Fruit fly (Drosophila melanogaster) whole organism, pupa: ENCODE results near the gene CG42272.

Experiments
- CG10348 ChIP-seq: fragments of 200-800 bp; sonication (Bioruptor generic); IDR thresholded peaks from 2 replicates; pipeline ENCODE4 v1.3.6; 2022; ENCODE audit warnings: missing biosample characterization, missing genetic modification characterization
- CG12605 ChIP-seq: fragments of 200-800 bp; sonication (Bioruptor generic); IDR thresholded peaks from 2 replicates; pipeline ENCODE4 v1.3.6; 2022; ENCODE audit warnings: missing biosample characterization, missing genetic modification characterization
- CG13204 ChIP-seq: fragments of 200-800 bp; sonication (Bioruptor generic); optimal IDR thresholded peaks from 2 replicates; lab custom pipeline; 2018; ENCODE audit warnings: missing biosample characterization, mild to moderate bottlenecking, missing genetic modification characterization, moderate library complexity
- CG15710 ChIP-seq: fragments of 200-800 bp; sonication (Bioruptor generic); optimal IDR thresholded peaks from 2 replicates; lab custom pipeline; 2018; ENCODE audit warnings: missing biosample characterization, mild to moderate bottlenecking, missing genetic modification characterization, moderate library complexity
- CG17806 ChIP-seq: fragments of 200-800 bp; sonication (Bioruptor generic); optimal IDR thresholded peaks from 2 replicates; lab custom pipeline; 2018; ENCODE audit warnings: missing biosample characterization, mild to moderate bottlenecking, missing genetic modification characterization, moderate library complexity
- CG32121 ChIP-seq: fragments of 200-800 bp; sonication (Bioruptor generic); IDR thresholded peaks from 2 replicates; pipeline ENCODE4 v1.3.6; 2022; ENCODE audit warnings: missing biosample characterization, missing genetic modification characterization
- CG34367 ChIP-seq: fragments of 200-800 bp; sonication (Bioruptor generic); optimal IDR thresholded peaks from 2 replicates; lab custom pipeline; 2018; ENCODE audit warnings: missing biosample characterization, mild to moderate bottlenecking, missing genetic modification characterization
- CG4496 ChIP-seq: fragments of 200-800 bp; sonication (Bioruptor generic); IDR thresholded peaks from 3 replicates; pipeline ENCODE4 v1.3.6; 2022; ENCODE audit warnings: missing biosample characterization, missing genetic modification characterization
- CG8159 ChIP-seq: fragments of 200-800 bp; sonication (Bioruptor generic); optimal IDR thresholded peaks from 3 replicates; lab custom pipeline; 2018; ENCODE audit warnings: missing biosample characterization, mild to moderate bottlenecking, missing genetic modification characterization, moderate library complexity
- CG8301 ChIP-seq: fragments of 200-800 bp; sonication (Bioruptor generic); optimal IDR thresholded peaks from 2 replicates; lab custom pipeline; 2018; ENCODE audit warnings: missing biosample characterization, mild to moderate bottlenecking, missing genetic modification characterization
- CG9948 ChIP-seq: fragments of 200-800 bp; sonication (Bioruptor generic); optimal IDR thresholded peaks from 2 replicates; lab custom pipeline; 2018; ENCODE audit warnings: missing biosample characterization, mild to moderate bottlenecking, missing genetic modification characterization, moderate library complexity
- D1 ChIP-seq: fragments of 200-800 bp; sonication (Bioruptor generic); optimal IDR thresholded peaks from 2 replicates; lab custom pipeline; 2018; ENCODE audit warnings: missing biosample characterization, mild to moderate bottlenecking, missing genetic modification characterization, moderate library complexity
- EcR ChIP-seq: fragments of 200-800 bp; sonication (Bioruptor generic); optimal IDR thresholded peaks from 3 replicates; lab custom pipeline; 2019; ENCODE audit warnings: missing biosample characterization, missing genetic modification characterization, mild to moderate bottlenecking, moderate library complexity, missing genetic modification reagents
- Ets98B ChIP-seq: fragments of 200-800 bp; sonication (Bioruptor generic); IDR thresholded peaks from 2 replicates; pipeline ENCODE4 v1.3.6; 2022; ENCODE audit warnings: missing biosample characterization, missing genetic modification characterization
- Pif1A ChIP-seq: fragments of 200-800 bp; sonication (Bioruptor generic); optimal IDR thresholded peaks from 3 replicates; lab custom pipeline; 2016; ENCODE audit warnings: missing biosample characterization, missing genetic modification characterization
- Pif1B ChIP-seq: fragments of 200-800 bp; sonication (Bioruptor generic); optimal IDR thresholded peaks from 3 replicates; lab custom pipeline; 2016; ENCODE audit warnings: missing biosample characterization, missing genetic modification characterization
- Snoo ChIP-seq: fragments of 200-800 bp; sonication (Bioruptor generic); optimal IDR thresholded peaks from 3 replicates; lab custom pipeline; 2017; ENCODE audit warnings: missing biosample characterization, mild to moderate bottlenecking, missing genetic modification characterization, inconsistent platforms
- fd96Ca ChIP-seq: fragments of 200-800 bp; sonication (Bioruptor generic); IDR thresholded peaks from 3 replicates; pipeline ENCODE4 v1.3.6; 2022; ENCODE audit warnings: missing biosample characterization, missing genetic modification characterization
- gl ChIP-seq: fragments of 200-800 bp; sonication (Bioruptor generic); optimal IDR thresholded peaks from 2 replicates; lab custom pipeline; 2018; ENCODE audit warnings: missing biosample characterization, mild to moderate bottlenecking, missing genetic modification characterization
- rn ChIP-seq: fragments of 200-800 bp; sonication (Bioruptor generic); IDR thresholded peaks from 2 replicates; pipeline ENCODE4 v1.3.6; 2022; ENCODE audit warnings: missing biosample characterization, missing genetic modification characterization

Gene CG42272

dm6 chr3L:5779476-5780401, 23.1 kb upstream of the CG42272 start, which contains the start of the genes Myt1, PGRP-LD and Pmi:
TSS of gene Myt1 (minus strand) at chr3L:5779591.
TSS of gene PGRP-LD (plus strand) at chr3L:5780051.
TSS of gene Pmi (plus strand) at chr3L:5780051.
- TF ChIP-seq CG34367 (tag; lab: Kevin White, UChicago), result no peak
- TF ChIP-seq CG10348, result no peak
- TF ChIP-seq Snoo (tag; lab: Kevin White, UChicago), result no peak
- no peak for TF ChIP-seq CG4496 (GFP tag; lab: Robert Waterston, UW)
- TF ChIP-seq CG8159 (tag; lab: Kevin White, UChicago), result no peak
- no peak for TF ChIP-seq CG32121 (GFP tag; lab: Robert Waterston, UW)
- no peak for TF ChIP-seq CG8301 (tag; lab: Kevin White, UChicago)
- no peak for TF ChIP-seq Pif1A (GFP tag; lab: Kevin White, UChicago)
- no peak for TF ChIP-seq CG12605 (GFP tag; lab: Robert Waterston, UW)
- no peak for TF ChIP-seq D1
- TF ChIP-seq gl (tag; lab: Kevin White, UChicago), result no peak
- TF ChIP-seq Pif1B (GFP tag; lab: Kevin White, UChicago), result no peak
- no peak for TF ChIP-seq CG15710 (tag; lab: Kevin White, UChicago)
- TF ChIP-seq CG9948 (tag; lab: Kevin White, UChicago), result no peak
- TF ChIP-seq, all 21 proteins: peak for 0

dm6 chr3L:5785237-5786062, 17.4 kb upstream of the CG42272 start:
- TF ChIP-seq rn, result no peak
- 0 out of 2 replicates have a peak, but pooled peaks have one; percentile 9 for TF ChIP-seq CG32121 (GFP tag; lab: Robert Waterston, UW)
- no peak for TF ChIP-seq CG17806
- TF ChIP-seq CG12605 (GFP tag; lab: Robert Waterston, UW), result 0 out of 2 replicates have a peak, but pooled peaks have one; percentile 30
- TF ChIP-seq CG4496 (GFP tag; lab: Robert Waterston, UW), result peak; percentile 43; the same call in 1 of the 3 replicates

- TF ChIP-seq Snoo (tag; lab: Kevin White, UChicago), result no peak
- 0 out of 3 replicates have a peak, but pooled peaks have one; percentile 36 for TF ChIP-seq CG4496 (GFP tag; lab: Robert Waterston, UW)
- TF ChIP-seq CG8159 (tag; lab: Kevin White, UChicago), result no peak
These were observed 16.2 kb upstream of the CG42272 start, which contains the start of gene Cralbp for dm6 chr3L:5786604-5787003. TSS of gene Cralbp (minus strand) at chr3L:5786718.

dm6 chr3L:5787476-5787875, 15.4 kb upstream of the CG42272 start:
- TF ChIP-seq rn, result no peak
- no peak for TF ChIP-seq CG4496 (GFP tag; lab: Robert Waterston, UW)
- TF ChIP-seq CG17806, result no peak
- TF ChIP-seq, all 21 proteins: peak for 0

dm6 chr3L:5788823-5789222, 14.0 kb upstream of the CG42272 start:
- TF ChIP-seq CG34367 (tag; lab: Kevin White, UChicago) (no peak), Pif1B (GFP tag; lab: Kevin White, UChicago) (no peak), EcR (GFP tag; lab: Kevin White, UChicago) (no peak), gl (tag; lab: Kevin White, UChicago) (no peak), CG4496 (GFP tag; lab: Robert Waterston, UW) (no peak), CG9948 (tag; lab: Kevin White, UChicago) (no peak), CG8301 (tag; lab: Kevin White, UChicago) (no peak), CG13204 (GFP tag; lab: Kevin White, UChicago) (no peak), CG17806 (no peak), Snoo (tag; lab: Kevin White, UChicago) (no peak), CG15710 (tag; lab: Kevin White, UChicago) (no peak), CG32121 (GFP tag; lab: Robert Waterston, UW) (no peak), rn (no peak), Pif1A (GFP tag; lab: Kevin White, UChicago) (no peak), CG10348 (no peak), Ets98B (GFP tag; lab: Robert Waterston, UW) (no peak), CG12605 (GFP tag; lab: Robert Waterston, UW) (no peak), CG8159 (tag; lab: Kevin White, UChicago) (no peak), fd96Ca (no peak)

- TF ChIP-seq CG15710 (tag; lab: Kevin White, UChicago) (no peak), CG12605 (GFP tag; lab: Robert Waterston, UW) (peak; percentile 67), CG8301 (tag; lab: Kevin White, UChicago) (no peak), Ets98B (GFP tag; lab: Robert Waterston, UW) (peak; percentile 32; the same call in 1 of the 2 replicates), CG32121 (GFP tag; lab: Robert Waterston, UW) (no peak), CG34367 (tag; lab: Kevin White, UChicago) (no peak), CG17806 (peak; percentile 18), CG4496 (GFP tag; lab: Robert Waterston, UW) (no peak), Snoo (tag; lab: Kevin White, UChicago) (no peak), CG8159 (tag; lab: Kevin White, UChicago) (no peak)
These were observed 13.2 kb upstream of the CG42272 start for dm6 chr3L:5789663-5790062.
